Fruit fly (Drosophila melanogaster) whole organism, wandering third instar larva: ENCODE data around the gene Phb1.

Source experiments
- Abd-B ChIP-seq: fragments of >200 bp; optimal IDR thresholded peaks from 2 replicates; lab custom pipeline; 2017; ENCODE audit warnings: missing biosample characterization, missing genetic modification characterization
- Hr83 ChIP-seq: fragments of 200-300 bp; sonication (Bioruptor generic); optimal IDR thresholded peaks from 2 replicates; lab custom pipeline; 2016; ENCODE audit warnings: missing biosample characterization, mild to moderate bottlenecking, missing genetic modification characterization, moderate library complexity; ENCODE audit not compliant: poor library complexity, severe bottlenecking
- Mio ChIP-seq: sonication (Bioruptor generic); optimal IDR thresholded peaks from 2 replicates; lab custom pipeline; 2016; ENCODE audit warnings: missing biosample characterization, missing genetic modification characterization
- Myc ChIP-seq: fragments of >200 bp; optimal IDR thresholded peaks from 2 replicates; lab custom pipeline; 2017
- N ChIP-seq: fragments of >200 bp; optimal IDR thresholded peaks from 2 replicates; lab custom pipeline; 2018; ENCODE audit warnings: missing biosample characterization, missing external identifiers, missing genetic modification characterization
- Rel ChIP-seq, 2 experiments: fragments of 200-800 bp; sonication (Bioruptor generic) in 1 of 2; optimal IDR thresholded peaks; 2 replicates in 1 of 2; 3 replicates in 1 of 2; lab custom pipeline; 2016 to 2019; ENCODE audit warnings: mild to moderate bottlenecking in 2 of 2, missing biosample characterization in 2 of 2, missing genetic modification characterization in 2 of 2, moderate library complexity in 1 of 2
- Vsx2 ChIP-seq: fragments of 200-300, 225-300 bp; sonication (Bioruptor generic); optimal IDR thresholded peaks from 2 replicates; lab custom pipeline; 2018; ENCODE audit warnings: missing biosample characterization, missing genetic modification characterization; ENCODE audit not compliant: partially characterized antibody
- dl ChIP-seq, 2 experiments: fragments of 175-275, 200-275 bp in 1 of 2; fragments of 200-275 bp in 1 of 2; sonication (Bioruptor generic); optimal IDR thresholded peaks; lab custom pipeline; 2018; ENCODE audit warnings: mild to moderate bottlenecking in 2 of 2, missing biosample characterization in 2 of 2, missing genetic modification characterization in 2 of 2, moderate library complexity in 2 of 2; ENCODE audit not compliant: partially characterized antibody in 2 of 2, insufficient read depth in 1 of 2
- lola ChIP-seq: fragments of >200 bp; optimal IDR thresholded peaks from 2 replicates; lab custom pipeline; 2017; ENCODE audit warnings: missing biosample characterization, missing genetic modification characterization
- psq ChIP-seq: fragments of 200-800 bp; sonication (Bioruptor generic); optimal IDR thresholded peaks from 3 replicates; lab custom pipeline; 2017; ENCODE audit warnings: missing biosample characterization, mild to moderate bottlenecking, missing genetic modification characterization, moderate library complexity
- sage ChIP-seq: fragments of 200-800 bp; sonication (Bioruptor generic); optimal IDR thresholded peaks from 2 replicates; lab custom pipeline; 2016; ENCODE audit warnings: missing biosample characterization, mild to moderate bottlenecking, missing genetic modification characterization
- sv ChIP-seq: fragments of 200-800 bp; sonication (Bioruptor generic); optimal IDR thresholded peaks from 3 replicates; lab custom pipeline; 2016; ENCODE audit warnings: missing biosample characterization, missing genetic modification characterization
- usp ChIP-seq: fragments of >200 bp; optimal IDR thresholded peaks from 2 replicates; lab custom pipeline; 2017; ENCODE audit warnings: missing biosample characterization, missing genetic modification characterization

- TF ChIP-seq sv (GFP tag; lab: Kevin White, UChicago) = no peak
- no peak for TF ChIP-seq Vsx2 (GFP tag; lab: Kevin White, UChicago)
- no peak for TF ChIP-seq Mio (GFP tag; lab: Kevin White, UChicago)
- no peak for TF ChIP-seq lola (GFP tag; lab: Kevin White, UChicago)
- TF ChIP-seq psq (GFP tag; lab: Kevin White, UChicago) = no peak
- no peak for TF ChIP-seq Rel (GFP tag; optimal IDR thresholded peaks at IDR 0.05; lab: Kevin White, UChicago)
- no peak for TF ChIP-seq Rel (tag; optimal IDR thresholded peaks at IDR 0.05; lab: Kevin White, UChicago)
- no peak for TF ChIP-seq Abd-B (GFP tag; lab: Kevin White, UChicago)
- no peak for TF ChIP-seq usp (GFP tag; lab: Kevin White, UChicago)
- no peak for TF ChIP-seq sage (GFP tag; lab: Kevin White, UChicago)
- no peak for TF ChIP-seq Hr83 (GFP tag; lab: Kevin White, UChicago)
- TF ChIP-seq dl (GFP tag; optimal IDR thresholded peaks at IDR 0.05; lab: Kevin White, UChicago; ENCODE audit: insufficient read depth in 1 of 2, partially characterized antibody in 2 of 2) = no peak
- TF ChIP-seq N = no peak
- TF ChIP-seq Myc = no peak
These were observed 2.7 kb downstream of the Phb1 start for dm6 chr2L:19120984-19121383.
